Fruit fly (Drosophila melanogaster) whole organism, embryonic: Measurements from ENCODE around the gene CG12814.

Experiments
- Bteb2 ChIP-seq: fragments of 200-800 bp; sonication (Bioruptor generic); optimal IDR thresholded peaks from 2 replicates; lab custom pipeline; 2016; ENCODE audit warnings: missing biosample characterization, missing genetic modification characterization
- CG10267 ChIP-seq: fragments of 200-800 bp; sonication (Bioruptor generic); optimal IDR thresholded peaks from 2 replicates; lab custom pipeline; 2018; ENCODE audit warnings: missing biosample characterization, mild to moderate bottlenecking, missing genetic modification characterization, moderate library complexity
- CG11456 ChIP-seq: fragments of 200-800 bp; sonication (Bioruptor generic); IDR thresholded peaks from 3 replicates; pipeline ENCODE4 v1.3.6; 2022; ENCODE audit warnings: missing biosample characterization, missing genetic modification characterization
- CG11695 ChIP-seq: fragments of 200-800 bp; sonication (Bioruptor generic); IDR thresholded peaks from 3 replicates; pipeline ENCODE4 v1.3.6; 2022; ENCODE audit warnings: missing biosample characterization, missing genetic modification characterization
- CG15269 ChIP-seq: fragments of 200-800 bp; sonication (Bioruptor generic); optimal IDR thresholded peaks from 2 replicates; lab custom pipeline; 2018; ENCODE audit warnings: missing biosample characterization, mild to moderate bottlenecking, missing genetic modification characterization, moderate library complexity
- CG15479 ChIP-seq: fragments of 200-800 bp; sonication (Bioruptor generic); optimal IDR thresholded peaks from 3 replicates; lab custom pipeline; 2019; ENCODE audit warnings: missing biosample characterization, mild to moderate bottlenecking, missing genetic modification characterization, moderate library complexity
- CG15601 ChIP-seq: fragments of 200-800 bp; sonication (Bioruptor generic); optimal IDR thresholded peaks from 3 replicates; lab custom pipeline; 2019; ENCODE audit warnings: missing biosample characterization, mild to moderate bottlenecking, missing genetic modification characterization, moderate library complexity
- CG17568 ChIP-seq: fragments of 200-800 bp; sonication (Bioruptor generic); optimal IDR thresholded peaks from 2 replicates; lab custom pipeline; 2018; ENCODE audit warnings: missing biosample characterization, mild to moderate bottlenecking, missing genetic modification characterization, moderate library complexity
- CG2199 ChIP-seq: fragments of 200-800 bp; sonication (Bioruptor generic); IDR thresholded peaks from 3 replicates; pipeline ENCODE4 v1.3.6; 2022; ENCODE audit warnings: missing biosample characterization, missing genetic modification characterization
- CG31441 ChIP-seq: fragments of 200-800 bp; sonication (Bioruptor generic); IDR thresholded peaks from 2 replicates; pipeline ENCODE4 v1.3.6; 2022; ENCODE audit warnings: missing biosample characterization, missing genetic modification characterization
- CG3163 ChIP-seq: fragments of 200-800 bp; sonication (Bioruptor generic); optimal IDR thresholded peaks from 3 replicates; lab custom pipeline; 2016; ENCODE audit warnings: missing biosample characterization, missing genetic modification characterization
- CG32772 ChIP-seq: fragments of 200-800 bp; sonication (Bioruptor generic); IDR thresholded peaks from 2 replicates; pipeline ENCODE4 v1.3.6; 2022; ENCODE audit warnings: missing biosample characterization, missing genetic modification characterization
- CG3281 ChIP-seq: fragments of 200-800 bp; sonication (Bioruptor generic); optimal IDR thresholded peaks from 3 replicates; lab custom pipeline; 2017; ENCODE audit warnings: missing biosample characterization, mild to moderate bottlenecking, missing genetic modification characterization
- CG3847 ChIP-seq: fragments of 200-800 bp; sonication (Bioruptor generic); IDR thresholded peaks from 2 replicates; pipeline ENCODE4 v1.3.6; 2022; ENCODE audit warnings: missing biosample characterization, missing genetic modification characterization
- CG4617 ChIP-seq: fragments of 200-800 bp; sonication (Bioruptor generic); optimal IDR thresholded peaks from 3 replicates; lab custom pipeline; 2016; ENCODE audit warnings: missing biosample characterization, missing genetic modification characterization, borderline replicate concordance
- CG4707 ChIP-seq: fragments of 200-800 bp; sonication (Bioruptor generic); optimal IDR thresholded peaks from 2 replicates; lab custom pipeline; 2018; ENCODE audit warnings: missing biosample characterization, mild to moderate bottlenecking, missing genetic modification characterization, moderate library complexity
- CG4820 ChIP-seq: fragments of 200-800 bp; sonication (Bioruptor generic); optimal IDR thresholded peaks from 3 replicates; lab custom pipeline; 2016; ENCODE audit warnings: missing biosample characterization, missing genetic modification characterization
- CG6272 ChIP-seq: fragments of 200-800 bp; sonication (Bioruptor generic); IDR thresholded peaks from 2 replicates; pipeline ENCODE4 v1.3.6; 2022; ENCODE audit warnings: missing biosample characterization, missing genetic modification characterization
- CG7357 ChIP-seq: fragments of 200-800 bp; sonication (Bioruptor generic); IDR thresholded peaks from 3 replicates; pipeline ENCODE4 v1.3.6; 2022; ENCODE audit warnings: missing biosample characterization, missing genetic modification characterization
- CG7786 ChIP-seq: fragments of 200-800 bp; sonication (Bioruptor generic); optimal IDR thresholded peaks from 2 replicates; lab custom pipeline; 2016; ENCODE audit warnings: missing biosample characterization, missing genetic modification characterization
- CrebB ChIP-seq: fragments of 200-800 bp; sonication (Bioruptor generic); optimal IDR thresholded peaks from 3 replicates; lab custom pipeline; 2018; ENCODE audit warnings: missing biosample characterization, mild to moderate bottlenecking, missing genetic modification characterization
- Eip74EF ChIP-seq, 2 experiments: fragments of 200-800 bp in 1 of 2; fragments of >200 bp in 1 of 2; sonication (Bioruptor generic) in 1 of 2; optimal IDR thresholded peaks; 2 replicates each; lab custom pipeline; 2017 to 2019; ENCODE audit warnings: missing biosample characterization in 2 of 2, missing genetic modification characterization in 2 of 2, mild to moderate bottlenecking in 1 of 2, moderate library complexity in 1 of 2
- HHEX ChIP-seq: fragments of 200-800 bp; sonication (Bioruptor generic); optimal IDR thresholded peaks from 3 replicates; lab custom pipeline; 2017; ENCODE audit warnings: missing biosample characterization, mild to moderate bottlenecking, missing genetic modification characterization, missing genetic modification reagents
- Hmx ChIP-seq: fragments of 200-800 bp; sonication (Bioruptor generic); optimal IDR thresholded peaks from 2 replicates; lab custom pipeline; 2016; ENCODE audit warnings: missing biosample characterization, missing genetic modification characterization
- Hr78 ChIP-seq, 2 experiments: fragments of 200-800 bp in 1 of 2; fragments of >200 bp in 1 of 2; sonication (Bioruptor generic) in 1 of 2; optimal IDR thresholded peaks; 2 replicates each; lab custom pipeline; 2017 to 2019; ENCODE audit warnings: missing biosample characterization in 2 of 2, missing genetic modification characterization in 2 of 2, mild to moderate bottlenecking in 1 of 2, moderate library complexity in 1 of 2
- MBD-R2 ChIP-seq: fragments of 200-800 bp; sonication (Bioruptor generic); IDR thresholded peaks from 2 replicates; pipeline ENCODE4 v1.3.6; 2022; ENCODE audit warnings: missing biosample characterization, missing genetic modification characterization
- Neu2 ChIP-seq: fragments of 200-800 bp; sonication (Bioruptor generic); optimal IDR thresholded peaks from 3 replicates; lab custom pipeline; 2016; ENCODE audit warnings: missing biosample characterization, missing genetic modification characterization, borderline replicate concordance
- Rfx ChIP-seq: fragments of 200-800 bp; sonication (Bioruptor generic); IDR thresholded peaks from 2 replicates; pipeline ENCODE4 v1.3.6; 2022; ENCODE audit warnings: missing biosample characterization, missing genetic modification characterization
- Tbp ChIP-seq: fragments of >200 bp; optimal IDR thresholded peaks from 2 replicates; lab custom pipeline; 2018; ENCODE audit warnings: missing biosample characterization, missing genetic modification characterization
- ac ChIP-seq: fragments of 200-800 bp; sonication (Bioruptor generic); optimal IDR thresholded peaks from 3 replicates; lab custom pipeline; 2017; ENCODE audit warnings: missing biosample characterization, mild to moderate bottlenecking, missing genetic modification characterization
- ase ChIP-seq: fragments of 200-800 bp; sonication (Bioruptor generic); IDR thresholded peaks from 3 replicates; pipeline ENCODE4 v1.3.6; 2022; ENCODE audit warnings: missing biosample characterization, missing genetic modification characterization
- br ChIP-seq: fragments of >200 bp; optimal IDR thresholded peaks from 2 replicates; lab custom pipeline; 2017
- cas ChIP-seq: fragments of 200-800 bp; sonication (Bioruptor generic); IDR thresholded peaks from 2 replicates; pipeline ENCODE4 v1.3.6; 2022; ENCODE audit warnings: missing biosample characterization, missing genetic modification characterization
- cato ChIP-seq: fragments of 200-800 bp; sonication (Bioruptor generic); optimal IDR thresholded peaks from 2 replicates; lab custom pipeline; 2016; ENCODE audit warnings: missing biosample characterization, missing genetic modification characterization, borderline replicate concordance
- crol ChIP-seq: fragments of 200-800 bp; sonication (Bioruptor generic); IDR thresholded peaks from 2 replicates; pipeline ENCODE4 v1.3.6; 2022; ENCODE audit warnings: missing biosample characterization, missing genetic modification characterization
- en ChIP-seq: fragments of 200-800 bp; sonication (Bioruptor generic); optimal IDR thresholded peaks from 2 replicates; lab custom pipeline; 2016; ENCODE audit warnings: missing biosample characterization, missing genetic modification characterization
- gcm2 ChIP-seq: fragments of 200-800 bp; sonication (Bioruptor generic); optimal IDR thresholded peaks from 2 replicates; lab custom pipeline; 2016; ENCODE audit warnings: missing biosample characterization, missing genetic modification characterization
- grau ChIP-seq: fragments of 200-800 bp; optimal IDR thresholded peaks from 3 replicates; lab custom pipeline; 2019; ENCODE audit warnings: missing biosample characterization, mild to moderate bottlenecking, missing genetic modification characterization, moderate library complexity
- gro ChIP-seq: fragments of 200-800 bp; sonication (Bioruptor generic); optimal IDR thresholded peaks from 2 replicates; lab custom pipeline; 2016; ENCODE audit warnings: missing biosample characterization, missing genetic modification characterization
- jing ChIP-seq: fragments of 200-800 bp; sonication (Bioruptor generic); optimal IDR thresholded peaks from 2 replicates; lab custom pipeline; 2018; ENCODE audit warnings: missing biosample characterization, mild to moderate bottlenecking, missing genetic modification characterization
- jumu ChIP-seq: fragments of 200-800 bp; sonication (Bioruptor generic); optimal IDR thresholded peaks from 3 replicates; lab custom pipeline; 2016; ENCODE audit warnings: missing biosample characterization, missing genetic modification characterization
- nom ChIP-seq: fragments of 200-800 bp; sonication (Bioruptor generic); optimal IDR thresholded peaks from 2 replicates; lab custom pipeline; 2017; ENCODE audit warnings: missing biosample characterization, missing genetic modification characterization, mild to moderate bottlenecking, moderate library complexity, missing genetic modification reagents
- phol ChIP-seq: fragments of 200-800 bp; sonication (Bioruptor generic); optimal IDR thresholded peaks from 3 replicates; lab custom pipeline; 2018; ENCODE audit warnings: missing biosample characterization, mild to moderate bottlenecking, missing genetic modification characterization, moderate library complexity
- prd ChIP-seq, 3 experiments: fragments of >200 bp in 2 of 3; fragments of 200-800 bp in 1 of 3; sonication (Bioruptor generic) in 1 of 3; optimal IDR thresholded peaks in 2 of 3; IDR thresholded peaks in 1 of 3; 2 replicates in 2 of 3; 3 replicates in 1 of 3; pipeline versions ENCODE4 v1.3.6 to Lab custom; 2017 to 2022; ENCODE audit warnings: missing biosample characterization in 1 of 3, missing genetic modification characterization in 1 of 3
- ranshi ChIP-seq: fragments of 200-800 bp; sonication (Bioruptor generic); IDR thresholded peaks from 2 replicates; pipeline ENCODE4 v1.3.6; 2022; ENCODE audit warnings: missing biosample characterization, missing genetic modification characterization
- repo ChIP-seq: fragments of 200-800 bp; sonication (Bioruptor generic); optimal IDR thresholded peaks from 2 replicates; lab custom pipeline; 2016; ENCODE audit warnings: missing biosample characterization, missing genetic modification characterization
- slp2 ChIP-seq: fragments of 200-800 bp; sonication (Bioruptor generic); optimal IDR thresholded peaks from 2 replicates; lab custom pipeline; 2016; ENCODE audit warnings: missing biosample characterization, missing genetic modification characterization
- sr ChIP-seq: fragments of 200-800 bp; sonication (Bioruptor generic); IDR thresholded peaks from 3 replicates; pipeline ENCODE4 v1.3.6; 2022; ENCODE audit warnings: missing biosample characterization, missing genetic modification characterization
- stc ChIP-seq: fragments of 200-800 bp; sonication (Bioruptor generic); IDR thresholded peaks from 2 replicates; pipeline ENCODE4 v1.3.6; 2022; ENCODE audit warnings: missing biosample characterization, missing genetic modification characterization
- tna ChIP-seq: fragments of 200-800 bp; sonication (Bioruptor generic); IDR thresholded peaks from 2 replicates; pipeline ENCODE4 v1.3.6; 2022; ENCODE audit warnings: missing biosample characterization, missing genetic modification characterization; ENCODE audit not compliant: partially characterized antibody
- trem ChIP-seq: fragments of 200-800 bp; optimal IDR thresholded peaks from 3 replicates; lab custom pipeline; 2019; ENCODE audit warnings: missing biosample characterization, mild to moderate bottlenecking, missing genetic modification characterization, moderate library complexity

The CG12814 gene

DNA sequence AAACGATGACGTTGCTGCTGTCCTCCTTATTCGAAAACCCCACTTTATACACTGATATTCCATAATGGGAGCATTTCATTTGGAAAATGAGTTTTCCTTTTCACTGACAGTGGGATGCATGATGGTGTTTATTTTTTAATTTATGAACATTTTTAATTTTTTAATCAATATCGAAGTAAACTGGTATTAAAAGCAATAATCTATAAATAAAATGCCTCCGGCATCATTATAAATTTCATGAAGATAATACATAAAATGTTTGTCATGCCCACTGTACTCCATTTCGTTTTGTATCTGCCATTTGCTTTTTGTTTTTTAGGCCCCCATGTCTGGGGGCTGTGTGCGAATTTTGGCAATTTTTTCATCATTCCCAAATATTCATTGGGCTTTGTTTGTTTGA lies 59.3 kb downstream of the CG12814 start (continued):
- no peak for TF ChIP-seq gcm2
- no peak for TF ChIP-seq br (lab: Kevin White, UChicago)
- no peak for TF ChIP-seq tna
- TF ChIP-seq CG7786 (GFP tag; lab: Kevin White, UChicago), result peak; percentile 25
- TF ChIP-seq CG11695 (GFP tag; lab: Robert Waterston, UW), result peak; percentile 83
- TF ChIP-seq MBD-R2, result no peak; the same call in 1 of the 2 replicates
- peak; percentile 22 for TF ChIP-seq trem (tag; lab: Kevin White, UChicago)
- no peak for TF ChIP-seq crol
- peak; percentile 33 for TF ChIP-seq CG4707
- 0 out of 2 replicates have a peak, but pooled peaks have one; percentile 48 for TF ChIP-seq ranshi (GFP tag; lab: Robert Waterston, UW)
- TF ChIP-seq CG3163 (GFP tag; lab: Kevin White, UChicago), result no peak
- TF ChIP-seq slp2 (GFP tag; lab: Kevin White, UChicago), result no peak
- TF ChIP-seq stc (GFP tag; lab: Robert Waterston, UW), result peak; percentile 28; the same call in 1 of the 2 replicates
- TF ChIP-seq CG2199 (GFP tag; lab: Robert Waterston, UW), result no peak
- peak; percentile 49 for TF ChIP-seq CG32772
- no peak for TF ChIP-seq sr (GFP tag; lab: Robert Waterston, UW)
- TF ChIP-seq jing (GFP tag; lab: Kevin White, UChicago), result no peak
- no peak for TF ChIP-seq cato
- 0 out of 3 replicates have a peak, but pooled peaks have one; percentile 53 for TF ChIP-seq CG7357 (GFP tag; lab: Robert Waterston, UW)
- no peak for TF ChIP-seq en
- no peak for TF ChIP-seq Tbp (GFP tag; lab: Kevin White, UChicago)
- TF ChIP-seq jumu (GFP tag; lab: Kevin White, UChicago), result no peak
- no peak for TF ChIP-seq nom (GFP tag; lab: Kevin White, UChicago)
- TF ChIP-seq gro (GFP tag; lab: Kevin White, UChicago), result peak; percentile 49
- TF ChIP-seq CG15479 (GFP tag; lab: Kevin White, UChicago), result no peak
- peak; percentile 52 for TF ChIP-seq CG10267 (tag; lab: Kevin White, UChicago)
- peak; percentile 58 for TF ChIP-seq HHEX
- TF ChIP-seq Neu2 (GFP tag; lab: Kevin White, UChicago), result no peak
- no peak for TF ChIP-seq CG4617 (GFP tag; lab: Kevin White, UChicago)
- peak; percentile 73 for TF ChIP-seq grau (tag; lab: Kevin White, UChicago)
- TF ChIP-seq prd (optimal IDR thresholded peaks at IDR 0.05; lab: Kevin White, UChicago), result no peak
- peak; percentile 67 for TF ChIP-seq prd (GFP tag; IDR thresholded peaks at IDR 0.05; lab: Robert Waterston, UW)
- peak; percentile 65 for TF ChIP-seq CG3281 (GFP tag; lab: Kevin White, UChicago)
- TF ChIP-seq Hmx, result no peak
- peak; percentile 56 for TF ChIP-seq CG17568
- peak; percentile 43 for TF ChIP-seq Bteb2 (GFP tag; lab: Kevin White, UChicago)
- TF ChIP-seq phol (tag; lab: Kevin White, UChicago), result peak; percentile 61
- peak; percentile 73; the same call in 1 of the 2 replicates for TF ChIP-seq Rfx
- 0 out of 3 replicates have a peak, but pooled peaks have one; percentile 20 for TF ChIP-seq CG11456
- peak in 1 of 2 experiments; percentile 9 for TF ChIP-seq Eip74EF (GFP tag; optimal IDR thresholded peaks at IDR 0.05; lab: Kevin White, UChicago)
- no peak for TF ChIP-seq ac (GFP tag; lab: Kevin White, UChicago)
- peak; percentile 51; the same call in 1 of the 2 replicates for TF ChIP-seq cas (GFP tag; lab: Robert Waterston, UW)
- peak; percentile 17 for TF ChIP-seq CG4820 (GFP tag; lab: Kevin White, UChicago)
- peak; percentile 60 for TF ChIP-seq CG3847 (GFP tag; lab: Robert Waterston, UW)
- no peak for TF ChIP-seq CG6272 (GFP tag; lab: Robert Waterston, UW)
- TF ChIP-seq Hr78 (GFP tag; optimal IDR thresholded peaks at IDR 0.05; lab: Kevin White, UChicago), result no peak
- TF ChIP-seq ase, result no peak
- peak; percentile 23 for TF ChIP-seq CG15601 (tag; lab: Kevin White, UChicago)
- TF ChIP-seq CrebB (tag; lab: Kevin White, UChicago), result no peak
- peak; percentile 64 for TF ChIP-seq CG31441
- TF ChIP-seq repo, result no peak
- peak; percentile 76 for TF ChIP-seq CG15269 (tag; lab: Kevin White, UChicago)
